Fruit fly (Drosophila melanogaster): Measurements from ENCODE around the gene nau.

dm6 chr3R:23721525-23721924 is 3.4 kb upstream of the nau start, which contains the start of gene CG10232:
- TF ChIP-seq CG6276 (GFP tag; optimal IDR thresholded peaks at IDR 0.05) (no peak), svp (GFP tag) (no peak), CG11762 (GFP tag; optimal IDR thresholded peaks at IDR 0.05; ENCODE audit: insufficient read depth) (no peak), fkh (GFP tag; optimal IDR thresholded peaks at IDR 0.05) (no peak), acj6 (GFP tag; optimal IDR thresholded peaks at IDR 0.05) (no peak)
